Worm (Caenorhabditis elegans) whole organism, L2 larva: ENCODE results near the gene F17C11.2.

Experiments
- C34F6.9 ChIP-seq: fragments of 150-350 bp; optimal IDR thresholded peaks from 2 replicates; lab custom pipeline; 2014; ENCODE audit warnings: missing biosample characterization, missing genetic modification characterization
- F13H6.1 ChIP-seq: sonication (generic microtip); optimal IDR thresholded peaks from 2 replicates; lab custom pipeline; 2016; ENCODE audit warnings: missing genetic modification characterization, missing compliant biosample characterization
- Y55F3AM.14 ChIP-seq: fragments of 200-800 bp; sonication (Bioruptor generic); optimal IDR thresholded peaks from 2 replicates; lab custom pipeline; 2018; ENCODE audit warnings: mild to moderate bottlenecking, missing genetic modification characterization, missing compliant biosample characterization
- ZK546.5 ChIP-seq: sonication (generic microtip); optimal IDR thresholded peaks from 2 replicates; lab custom pipeline; 2017; ENCODE audit warnings: missing biosample characterization, missing genetic modification characterization
- alr-1 ChIP-seq: fragments of 150-350 bp; optimal IDR thresholded peaks from 2 replicates; lab custom pipeline; 2014; ENCODE audit warnings: missing biosample characterization, missing genetic modification characterization
- aly-2 ChIP-seq: fragments of 150-350 bp; optimal IDR thresholded peaks from 2 replicates; lab custom pipeline; 2014; ENCODE audit warnings: missing biosample characterization, missing genetic modification characterization
- ama-1 ChIP-seq: fragments of 150-350 bp; optimal IDR thresholded peaks from 2 replicates; lab custom pipeline; 2018; ENCODE audit warnings: inconsistent platforms
- blmp-1 ChIP-seq: sonication (generic microtip); optimal IDR thresholded peaks from 2 replicates; lab custom pipeline; 2017; ENCODE audit warnings: missing genetic modification characterization, mild to moderate bottlenecking, missing compliant biosample characterization, antibody characterized with exemption, moderate library complexity; ENCODE audit not compliant: insufficient read depth
- ceh-16 ChIP-seq: fragments of 150-350 bp; optimal IDR thresholded peaks from 2 replicates; lab custom pipeline; 2014; ENCODE audit warnings: missing biosample characterization, missing genetic modification characterization
- ceh-82 ChIP-seq: fragments of 150-350 bp; optimal IDR thresholded peaks from 2 replicates; lab custom pipeline; 2014; ENCODE audit warnings: missing biosample characterization, missing genetic modification characterization
- dmd-4 ChIP-seq: sonication (generic microtip); optimal IDR thresholded peaks from 2 replicates; lab custom pipeline; 2017; ENCODE audit warnings: missing biosample characterization, missing genetic modification characterization
- egl-27 ChIP-seq: sonication (generic microtip); optimal IDR thresholded peaks from 3 replicates; lab custom pipeline; 2017; ENCODE audit warnings: missing biosample characterization, missing genetic modification reagents, missing genetic modification characterization
- elt-1 ChIP-seq: fragments of 150-350 bp; optimal IDR thresholded peaks from 2 replicates; lab custom pipeline; 2014; ENCODE audit warnings: missing biosample characterization, missing genetic modification characterization
- fos-1 ChIP-seq: fragments of 150-350 bp; optimal IDR thresholded peaks from 2 replicates; lab custom pipeline; 2014; ENCODE audit warnings: missing biosample characterization, missing genetic modification characterization
- gmeb-1 ChIP-seq: fragments of 150-350 bp; optimal IDR thresholded peaks from 2 replicates; lab custom pipeline; 2014; ENCODE audit warnings: missing biosample characterization, missing genetic modification characterization
- lin-11 ChIP-seq: fragments of 150-350 bp; sonication (generic microtip); optimal IDR thresholded peaks from 2 replicates; lab custom pipeline; 2014; ENCODE audit warnings: missing biosample characterization, missing genetic modification characterization, inconsistent platforms, mixed read lengths
- lin-13 ChIP-seq: fragments of 150-350 bp; optimal IDR thresholded peaks from 2 replicates; lab custom pipeline; 2014; ENCODE audit warnings: missing biosample characterization, missing genetic modification reagents, missing genetic modification characterization
- lsy-2 ChIP-seq, 2 experiments: fragments of 150-350 bp in 1 of 2; sonication (generic microtip) in 1 of 2; optimal IDR thresholded peaks; 2 replicates each; lab custom pipeline; 2014 to 2017; ENCODE audit warnings: missing biosample characterization in 2 of 2, missing genetic modification characterization in 2 of 2
- mab-5 ChIP-seq: fragments of 150-350 bp; optimal IDR thresholded peaks from 2 replicates; lab custom pipeline; 2014; ENCODE audit warnings: missing biosample characterization, missing genetic modification characterization
- nhr-10 ChIP-seq: sonication (generic microtip); optimal IDR thresholded peaks from 2 replicates; lab custom pipeline; 2017; ENCODE audit warnings: missing biosample characterization, missing genetic modification characterization
- nhr-11 ChIP-seq: fragments of 150-350 bp; optimal IDR thresholded peaks from 2 replicates; lab custom pipeline; 2014; ENCODE audit warnings: missing biosample characterization, missing genetic modification characterization
- nhr-12 ChIP-seq: fragments of 150-350 bp; optimal IDR thresholded peaks from 2 replicates; lab custom pipeline; 2014; ENCODE audit warnings: missing biosample characterization, missing genetic modification characterization
- nhr-129 ChIP-seq: fragments of 150-350 bp; optimal IDR thresholded peaks from 2 replicates; lab custom pipeline; 2014; ENCODE audit warnings: missing biosample characterization, missing genetic modification characterization
- nhr-21 ChIP-seq: fragments of 150-350 bp; optimal IDR thresholded peaks from 2 replicates; lab custom pipeline; 2014; ENCODE audit warnings: missing biosample characterization, missing genetic modification characterization
- nhr-237 ChIP-seq: fragments of 150-350 bp; optimal IDR thresholded peaks from 2 replicates; lab custom pipeline; 2014; ENCODE audit warnings: missing biosample characterization, missing genetic modification characterization
- nhr-25 ChIP-seq: fragments of 150-350 bp; sonication (generic microtip); optimal IDR thresholded peaks from 3 replicates; lab custom pipeline; 2014; ENCODE audit warnings: missing biosample characterization, missing genetic modification characterization
- nhr-6 ChIP-seq: fragments of 150-350 bp; optimal IDR thresholded peaks from 2 replicates; lab custom pipeline; 2014; ENCODE audit warnings: missing biosample characterization, missing genetic modification characterization
- nhr-77 ChIP-seq: fragments of 150-350 bp; optimal IDR thresholded peaks from 2 replicates; lab custom pipeline; 2014; ENCODE audit warnings: missing biosample characterization, missing genetic modification characterization
- peb-1 ChIP-seq: fragments of 150-350 bp; optimal IDR thresholded peaks from 2 replicates; lab custom pipeline; 2014; ENCODE audit warnings: missing biosample characterization, missing genetic modification characterization
- sem-4 ChIP-seq: fragments of 150-350 bp; optimal IDR thresholded peaks from 2 replicates; lab custom pipeline; 2014; ENCODE audit warnings: missing biosample characterization, missing genetic modification reagents, missing genetic modification characterization
- sma-3 ChIP-seq: sonication (generic microtip); optimal IDR thresholded peaks from 2 replicates; lab custom pipeline; 2016; ENCODE audit warnings: missing genetic modification reagents, missing genetic modification characterization, missing compliant biosample characterization
- sma-9 ChIP-seq, 2 experiments: fragments of 150-350 bp in 1 of 2; sonication (generic microtip) in 1 of 2; optimal IDR thresholded peaks; 2 replicates each; lab custom pipeline; 2014 to 2016; ENCODE audit warnings: missing genetic modification characterization in 2 of 2, mild to moderate bottlenecking in 1 of 2, missing biosample characterization in 1 of 2, missing compliant biosample characterization in 1 of 2, missing genetic modification reagents in 1 of 2, moderate library complexity in 1 of 2
- snpc-4 ChIP-seq: fragments of 150-350 bp; optimal IDR thresholded peaks from 2 replicates; lab custom pipeline; 2014; ENCODE audit warnings: missing biosample characterization, missing genetic modification characterization
- unc-39 ChIP-seq: fragments of 150-350 bp; optimal IDR thresholded peaks from 2 replicates; lab custom pipeline; 2014; ENCODE audit warnings: missing biosample characterization, missing genetic modification characterization
- unc-62 ChIP-seq: fragments of 150-350 bp; optimal IDR thresholded peaks from 2 replicates; lab custom pipeline; 2014; ENCODE audit warnings: missing biosample characterization, missing genetic modification reagents, missing genetic modification characterization
- ztf-11 ChIP-seq: sonication (generic microtip); optimal IDR thresholded peaks from 2 replicates; lab custom pipeline; 2017; ENCODE audit warnings: missing biosample characterization, missing genetic modification characterization
- ztf-4 ChIP-seq: fragments of 150-350 bp; optimal IDR thresholded peaks from 2 replicates; lab custom pipeline; 2014; ENCODE audit warnings: missing biosample characterization, missing genetic modification characterization

F17C11.2 gene

DNA sequence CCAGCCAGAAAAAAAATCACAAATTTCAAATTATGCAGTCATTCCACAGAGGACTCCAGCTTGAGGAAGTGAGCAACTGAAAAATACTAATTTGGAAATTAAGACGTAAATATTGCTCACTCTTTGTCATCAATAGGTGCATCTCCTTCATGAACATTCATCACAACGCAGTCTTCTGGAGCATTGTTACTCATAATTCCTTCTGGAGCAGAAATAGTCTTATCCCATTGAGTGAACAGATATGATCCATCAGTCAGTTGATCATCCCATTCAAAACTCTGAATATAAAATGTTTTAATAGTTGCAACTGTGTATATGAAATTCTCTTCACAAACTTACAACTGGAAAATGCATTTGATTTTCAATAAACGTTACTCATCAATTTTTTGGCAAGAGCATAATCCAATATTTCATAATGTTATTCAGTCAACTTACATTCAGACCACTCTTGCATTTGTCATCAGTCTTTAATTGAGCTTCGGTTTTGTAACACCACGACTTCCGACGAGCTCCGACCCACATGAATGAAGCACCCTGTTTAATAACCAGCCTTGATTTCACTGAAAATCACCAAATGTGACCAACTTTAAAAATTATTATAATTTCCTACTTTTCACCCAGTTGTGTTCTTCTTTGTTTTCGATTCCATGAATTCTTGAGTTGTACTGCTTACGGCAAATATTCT lies 5.6 kb downstream of the F17C11.2 start:
- TF ChIP-seq nhr-77 (tag; lab: Kevin White, UChicago) (no peak), sma-9 (GFP tag; optimal IDR thresholded peaks at IDR 0.05; lab: Kevin White, UChicago) (peak; percentile 20), sma-9 (tag; optimal IDR thresholded peaks at IDR 0.05; lab: Kevin White, UChicago) (no peak), elt-1 (tag; lab: Kevin White, UChicago) (no peak), alr-1 (tag; lab: Kevin White, UChicago) (no peak), sma-3 (no peak), C34F6.9 (tag; lab: Kevin White, UChicago) (no peak), blmp-1 (tag; lab: Kevin White, UChicago) (peak; percentile 9), lin-13 (GFP tag; lab: Kevin White, UChicago) (peak; percentile 25), aly-2 (no peak), unc-39 (no peak), lin-11 (tag; lab: Kevin White, UChicago) (no peak), nhr-21 (tag; lab: Kevin White, UChicago) (no peak), ceh-82 (tag; lab: Kevin White, UChicago) (no peak), nhr-11 (tag; lab: Kevin White, UChicago) (no peak), ztf-4 (tag; lab: Kevin White, UChicago) (peak; percentile 60), ceh-16 (no peak), nhr-25 (tag; lab: Kevin White, UChicago) (peak; percentile 29), egl-27 (no peak), lsy-2 (tag; optimal IDR thresholded peaks at IDR 0.05; lab: Kevin White, UChicago) (peak in 1 of 2 experiments; percentile 40), F13H6.1 (tag; lab: Kevin White, UChicago) (no peak), fos-1 (tag; lab: Kevin White, UChicago) (no peak), peb-1 (no peak), Y55F3AM.14 (GFP tag; lab: Kevin White, UChicago) (peak; percentile 21), nhr-6 (peak; percentile 32), snpc-4 (no peak), ama-1 (lab: Kevin White, UChicago) (peak; percentile 74), nhr-129 (tag; lab: Kevin White, UChicago) (no peak)

ce11 chrV:10954334-10954733 lies 6.3 kb downstream of the F17C11.2 start, which contains the start of gene clec-221:
TSS of gene clec-221 (minus strand) at chrV:10954434.
- no peak for TF ChIP-seq nhr-237
- no peak for TF ChIP-seq aly-2
- TF ChIP-seq alr-1 (tag; lab: Kevin White, UChicago) = no peak
- no peak for TF ChIP-seq elt-1 (tag; lab: Kevin White, UChicago)
- no peak for TF ChIP-seq ztf-11
- no peak for TF ChIP-seq unc-62 (GFP tag; lab: Kevin White, UChicago)
- no peak for TF ChIP-seq dmd-4
- no peak for TF ChIP-seq lin-11 (tag; lab: Kevin White, UChicago)
- TF ChIP-seq ZK546.5 = no peak
- no peak for TF ChIP-seq fos-1 (tag; lab: Kevin White, UChicago)
- TF ChIP-seq peb-1 = no peak
- TF ChIP-seq mab-5 (tag; lab: Kevin White, UChicago) = no peak
- TF ChIP-seq nhr-6 = no peak
- no peak for TF ChIP-seq gmeb-1 (tag; lab: Kevin White, UChicago)
- no peak for TF ChIP-seq sem-4 (tag; lab: Kevin White, UChicago)
- TF ChIP-seq nhr-10 (tag; lab: Kevin White, UChicago) = no peak
- no peak for TF ChIP-seq blmp-1 (tag; lab: Kevin White, UChicago)
- TF ChIP-seq lin-13 (GFP tag; lab: Kevin White, UChicago) = no peak
- no peak for TF ChIP-seq ceh-82 (tag; lab: Kevin White, UChicago)

DNA sequence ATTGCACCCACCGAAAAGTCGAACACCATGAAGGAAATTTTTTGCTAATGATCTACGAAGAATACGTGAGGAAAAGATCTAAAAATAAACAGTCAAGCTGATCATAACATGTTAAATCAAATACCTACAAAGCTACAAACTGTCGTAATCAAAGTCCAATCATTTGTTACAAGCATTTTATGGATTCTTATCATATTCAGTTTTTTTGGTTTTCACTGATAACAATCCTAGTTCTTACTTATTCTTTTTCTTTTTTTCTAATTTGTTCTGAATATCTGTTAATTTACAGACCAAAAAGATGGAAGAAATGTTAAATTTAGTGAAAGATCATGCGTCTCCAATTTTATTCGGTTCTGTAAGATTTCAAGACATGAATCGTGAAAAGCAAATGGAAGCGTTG lies 6.8 kb downstream of the F17C11.2 start, which contains the start of gene F17C11.6:
F17C11.6 (plus strand) TSS at position 290 of the 400 bp plus-strand sequence.
- TF ChIP-seq ceh-82 (tag; lab: Kevin White, UChicago) = no peak
- TF ChIP-seq nhr-12 (tag; lab: Kevin White, UChicago) = no peak
- no peak for TF ChIP-seq ZK546.5
- peak; percentile 2 for TF ChIP-seq fos-1 (tag; lab: Kevin White, UChicago)
- TF ChIP-seq, all 48 proteins: peak for 1
